Fruit fly (Drosophila melanogaster) whole organism, prepupa: ENCODE data around the gene Kpc1.

Experiments
- Blimp-1 ChIP-seq: fragments of 200-800 bp; sonication (Bioruptor generic); optimal IDR thresholded peaks from 3 replicates; lab custom pipeline; 2017; ENCODE audit warnings: missing biosample characterization, missing genetic modification characterization, mild to moderate bottlenecking, moderate library complexity, missing genetic modification reagents
- CG10631 ChIP-seq: fragments of 200-800 bp; sonication (Bioruptor generic); optimal IDR thresholded peaks from 2 replicates; lab custom pipeline; 2016; ENCODE audit warnings: missing biosample characterization, missing genetic modification characterization
- CG10669 ChIP-seq: fragments of 200-800 bp; sonication (Bioruptor generic); optimal IDR thresholded peaks from 3 replicates; lab custom pipeline; 2018; ENCODE audit warnings: missing biosample characterization, mild to moderate bottlenecking, missing genetic modification characterization, moderate library complexity
- CG11294 ChIP-seq: fragments of 200-800 bp; sonication (Bioruptor generic); IDR thresholded peaks from 2 replicates; pipeline ENCODE4 v1.3.6; 2022; ENCODE audit warnings: missing biosample characterization, missing genetic modification characterization
- CG15336 ChIP-seq: fragments of 200-800 bp; sonication (Bioruptor generic); IDR thresholded peaks from 2 replicates; pipeline ENCODE4 v1.3.6; 2022; ENCODE audit warnings: missing biosample characterization, missing genetic modification characterization
- CG31627 ChIP-seq: fragments of 200-800 bp; sonication (Bioruptor generic); optimal IDR thresholded peaks from 3 replicates; lab custom pipeline; 2016; ENCODE audit warnings: missing biosample characterization, missing genetic modification characterization
- CG32006 ChIP-seq: fragments of 200-800 bp; sonication (Bioruptor generic); optimal IDR thresholded peaks from 3 replicates; lab custom pipeline; 2017; ENCODE audit warnings: missing biosample characterization, mild to moderate bottlenecking, missing genetic modification characterization
- CG4318 ChIP-seq: fragments of 200-800 bp; sonication (Bioruptor generic); optimal IDR thresholded peaks from 3 replicates; lab custom pipeline; 2017; ENCODE audit warnings: missing biosample characterization, mild to moderate bottlenecking, missing genetic modification characterization
- CG6163 ChIP-seq: fragments of 200-800 bp; sonication (Bioruptor generic); IDR thresholded peaks from 3 replicates; pipeline ENCODE4 v1.3.6; 2022; ENCODE audit warnings: missing biosample characterization, missing genetic modification characterization
- CG6276 ChIP-seq: fragments of 200-800 bp; sonication (Bioruptor generic); optimal IDR thresholded peaks from 2 replicates; lab custom pipeline; 2017; ENCODE audit warnings: missing biosample characterization, mild to moderate bottlenecking, missing genetic modification characterization
- CG6808 ChIP-seq: fragments of 200-800 bp; sonication (Bioruptor generic); optimal IDR thresholded peaks from 3 replicates; lab custom pipeline; 2017; ENCODE audit warnings: missing biosample characterization, missing genetic modification characterization, mild to moderate bottlenecking, moderate library complexity, missing genetic modification reagents
- CG7368 ChIP-seq: fragments of 200-800 bp; sonication (Bioruptor generic); optimal IDR thresholded peaks from 3 replicates; lab custom pipeline; 2016; ENCODE audit warnings: missing biosample characterization, missing genetic modification characterization
- CG8319 ChIP-seq: fragments of 200-800 bp; sonication (Bioruptor generic); optimal IDR thresholded peaks from 3 replicates; lab custom pipeline; 2016; ENCODE audit warnings: missing biosample characterization, missing genetic modification characterization
- CG8632 ChIP-seq: fragments of 200-800 bp; sonication (Bioruptor generic); optimal IDR thresholded peaks from 3 replicates; lab custom pipeline; 2016; ENCODE audit warnings: missing biosample characterization, missing genetic modification characterization
- CG9139 ChIP-seq: fragments of 200-800 bp; sonication (Bioruptor generic); optimal IDR thresholded peaks from 3 replicates; lab custom pipeline; 2017; ENCODE audit warnings: missing biosample characterization, mild to moderate bottlenecking, missing genetic modification characterization
- Eip78C ChIP-seq: fragments of 200-800 bp; sonication (Bioruptor generic); peaks from one replicate; lab custom pipeline; 2016; ENCODE audit warnings: missing biosample characterization, missing genetic modification characterization
- Eip93F ChIP-seq: fragments of 200-800 bp; sonication (Bioruptor generic); optimal IDR thresholded peaks from 2 replicates; lab custom pipeline; 2016; ENCODE audit warnings: missing biosample characterization, mild to moderate bottlenecking, missing genetic modification characterization
- Ets21C ChIP-seq: fragments of 200-800 bp; sonication (Bioruptor generic); optimal IDR thresholded peaks from 3 replicates; lab custom pipeline; 2016; ENCODE audit warnings: missing biosample characterization, missing genetic modification characterization
- Hr38 ChIP-seq: sonication (Bioruptor generic); optimal IDR thresholded peaks from 2 replicates; lab custom pipeline; 2016; ENCODE audit warnings: missing biosample characterization, missing genetic modification characterization
- Hr4 ChIP-seq: fragments of 200-800 bp; sonication (Bioruptor generic); optimal IDR thresholded peaks from 3 replicates; lab custom pipeline; 2016; ENCODE audit warnings: missing biosample characterization, missing genetic modification characterization
- OdsH ChIP-seq: fragments of 200-800 bp; sonication (Bioruptor generic); optimal IDR thresholded peaks from 3 replicates; lab custom pipeline; 2016; ENCODE audit warnings: missing biosample characterization, missing genetic modification characterization
- Smox ChIP-seq: fragments of 200-800 bp; sonication (Bioruptor generic); optimal IDR thresholded peaks from 3 replicates; lab custom pipeline; 2016; ENCODE audit warnings: missing biosample characterization, missing genetic modification characterization
- Sox102F ChIP-seq: fragments of 200-800 bp; sonication (Bioruptor generic); optimal IDR thresholded peaks from 2 replicates; lab custom pipeline; 2016; ENCODE audit warnings: missing biosample characterization, mild to moderate bottlenecking, missing genetic modification characterization
- Sox14 ChIP-seq: fragments of 200-800 bp; sonication (Bioruptor generic); optimal IDR thresholded peaks from 3 replicates; lab custom pipeline; 2016; ENCODE audit warnings: missing biosample characterization, missing genetic modification characterization
- Sox15 ChIP-seq: fragments of 200-800 bp; sonication (Bioruptor generic); optimal IDR thresholded peaks from 3 replicates; lab custom pipeline; 2016; ENCODE audit warnings: missing biosample characterization, missing genetic modification characterization
- dac ChIP-seq: fragments of 200-800 bp; sonication (Bioruptor generic); optimal IDR thresholded peaks from 2 replicates; lab custom pipeline; 2017; ENCODE audit warnings: missing biosample characterization, mild to moderate bottlenecking, missing genetic modification characterization
- eg ChIP-seq: fragments of 200-800 bp; sonication (Bioruptor generic); IDR thresholded peaks from 3 replicates; pipeline ENCODE4 v1.3.6; 2022; ENCODE audit warnings: missing biosample characterization, missing genetic modification characterization
- fd59A ChIP-seq: fragments of 200-800 bp; sonication (Bioruptor generic); optimal IDR thresholded peaks from 2 replicates; lab custom pipeline; 2017; ENCODE audit warnings: missing biosample characterization, mild to moderate bottlenecking, missing genetic modification characterization, missing genetic modification reagents
- fd85E ChIP-seq: fragments of 200-800 bp; sonication (Bioruptor generic); optimal IDR thresholded peaks from 3 replicates; lab custom pipeline; 2016; ENCODE audit warnings: missing biosample characterization, missing genetic modification characterization
- fkh ChIP-seq: fragments of 200-800 bp; sonication (Bioruptor generic); optimal IDR thresholded peaks from 3 replicates; lab custom pipeline; 2017; ENCODE audit warnings: missing biosample characterization, mild to moderate bottlenecking, missing genetic modification characterization, moderate library complexity
- lz ChIP-seq: fragments of 200-800 bp; sonication (Bioruptor generic); optimal IDR thresholded peaks from 3 replicates; lab custom pipeline; 2016; ENCODE audit warnings: missing biosample characterization, missing genetic modification characterization
- net ChIP-seq: fragments of 200-800 bp; sonication (Bioruptor generic); optimal IDR thresholded peaks from 3 replicates; lab custom pipeline; 2016; ENCODE audit warnings: missing biosample characterization, missing genetic modification characterization
- pdm3 ChIP-seq: fragments of 200-800 bp; sonication (Bioruptor generic); optimal IDR thresholded peaks from 3 replicates; lab custom pipeline; 2016; ENCODE audit warnings: missing biosample characterization, missing genetic modification characterization
- salr ChIP-seq, 2 experiments: fragments of 200-800 bp; sonication (Bioruptor generic); optimal IDR thresholded peaks; 3 replicates each; lab custom pipeline; 2016 to 2018; ENCODE audit warnings: missing biosample characterization in 2 of 2, missing genetic modification characterization in 2 of 2, mild to moderate bottlenecking in 1 of 2
- ss ChIP-seq, 2 experiments: fragments of 200-800 bp; sonication (Bioruptor generic); optimal IDR thresholded peaks; 2 replicates in 1 of 2; 3 replicates in 1 of 2; lab custom pipeline; 2017 to 2018; ENCODE audit warnings: mild to moderate bottlenecking in 2 of 2, missing biosample characterization in 2 of 2, missing genetic modification characterization in 2 of 2, moderate library complexity in 1 of 2
- svp ChIP-seq: fragments of 200-800 bp; sonication (Bioruptor generic); peaks from one replicate; lab custom pipeline; 2016; ENCODE audit warnings: missing biosample characterization, missing genetic modification characterization
- topi ChIP-seq: fragments of 200-800 bp; sonication (Bioruptor generic); optimal IDR thresholded peaks from 3 replicates; lab custom pipeline; 2016; ENCODE audit warnings: missing biosample characterization, missing genetic modification characterization
- vri ChIP-seq: fragments of 200-800 bp; sonication (Bioruptor generic); optimal IDR thresholded peaks from 3 replicates; lab custom pipeline; 2016; ENCODE audit warnings: missing biosample characterization, mild to moderate bottlenecking, missing genetic modification characterization

The Kpc1 gene

dm6 chr3R:15197373-15197772 lies 1.4 kb upstream of the Kpc1 start:
- TF ChIP-seq Eip78C (GFP tag; lab: Kevin White, UChicago) (peak; percentile 60), Smox (GFP tag; lab: Kevin White, UChicago) (no peak), CG6808 (GFP tag; lab: Kevin White, UChicago) (peak; percentile 22), fd59A (GFP tag; lab: Kevin White, UChicago) (no peak), fkh (GFP tag; lab: Kevin White, UChicago) (peak; percentile 60), svp (no peak), dac (GFP tag; lab: Kevin White, UChicago) (no peak)

- TF ChIP-seq CG10631 (GFP tag; lab: Kevin White, UChicago) (no peak), CG32006 (GFP tag; lab: Kevin White, UChicago) (no peak), pdm3 (GFP tag; lab: Kevin White, UChicago) (no peak), Sox15 (GFP tag; lab: Kevin White, UChicago) (no peak), CG31627 (GFP tag; lab: Kevin White, UChicago) (no peak), fd85E (GFP tag; lab: Kevin White, UChicago) (no peak), net (GFP tag; lab: Kevin White, UChicago) (no peak), vri (GFP tag; lab: Kevin White, UChicago) (no peak), Sox14 (GFP tag; lab: Kevin White, UChicago) (no peak), Eip93F (GFP tag; lab: Kevin White, UChicago) (no peak), ss (GFP tag; optimal IDR thresholded peaks at IDR 0.05; lab: Kevin White, UChicago) (no peak), CG9139 (GFP tag; lab: Kevin White, UChicago) (no peak)
Measured at dm6 chr3R:15181467-15181866, 14.5 kb downstream of the Kpc1 start, which contains the start of gene Mf. TSS of gene Mf (minus strand) at chr3R:15181510.

dm6 chr3R:15177230-15177629 lies 18.8 kb downstream of the Kpc1 start:
- TF ChIP-seq Sox102F (GFP tag; lab: Kevin White, UChicago) (no peak), OdsH (no peak), Ets21C (GFP tag; lab: Kevin White, UChicago) (no peak), lz (GFP tag; lab: Kevin White, UChicago) (no peak), CG4318 (no peak), CG6163 (GFP tag; lab: Robert Waterston, UW) (no peak), CG6276 (GFP tag; lab: Kevin White, UChicago) (no peak), Hr4 (GFP tag; lab: Kevin White, UChicago) (no peak), Sox14 (GFP tag; lab: Kevin White, UChicago) (no peak)

- peak; percentile 32; the same call in 1 of the 2 replicates for TF ChIP-seq CG11294 (GFP tag; lab: Robert Waterston, UW)
- TF ChIP-seq Sox14 (GFP tag; lab: Kevin White, UChicago): no peak
- peak; percentile 37 for TF ChIP-seq CG7368
- no peak for TF ChIP-seq CG8319 (GFP tag; lab: Kevin White, UChicago)
- TF ChIP-seq CG10669: no peak
- no peak for TF ChIP-seq CG32006 (GFP tag; lab: Kevin White, UChicago)
- TF ChIP-seq topi (GFP tag; lab: Kevin White, UChicago): no peak
- TF ChIP-seq salr (GFP tag; optimal IDR thresholded peaks at IDR 0.05; lab: Kevin White, UChicago): no peak
- peak; percentile 56 for TF ChIP-seq Eip78C (GFP tag; lab: Kevin White, UChicago)
- TF ChIP-seq ss (GFP tag; optimal IDR thresholded peaks at IDR 0.05; lab: Kevin White, UChicago): no peak
- no peak for TF ChIP-seq CG6276 (GFP tag; lab: Kevin White, UChicago)
- TF ChIP-seq lz (GFP tag; lab: Kevin White, UChicago): no peak
- TF ChIP-seq CG8632: no peak
- TF ChIP-seq Blimp-1 (GFP tag; lab: Kevin White, UChicago): no peak
- TF ChIP-seq Ets21C (GFP tag; lab: Kevin White, UChicago): no peak
- TF ChIP-seq fd59A (GFP tag; lab: Kevin White, UChicago): no peak
- no peak for TF ChIP-seq Hr38
- no peak for TF ChIP-seq pdm3 (GFP tag; lab: Kevin White, UChicago)
- no peak for TF ChIP-seq fd85E (GFP tag; lab: Kevin White, UChicago)
- no peak for TF ChIP-seq CG15336 (GFP tag; lab: Robert Waterston, UW)
- peak; percentile 58; the same call in 1 of the 3 replicates for TF ChIP-seq eg (GFP tag; lab: Robert Waterston, UW)
Measured at dm6 chr3R:15149772-15150512, 46.1 kb downstream of the Kpc1 start, which contains the start of gene Gyc88E. TSS of gene Gyc88E (plus strand) at chr3R:15150375.
